Fruit fly (Drosophila melanogaster) whole organism, embryonic: ENCODE results near the gene RPA3.
A peak's percentile ranks its signal among the peaks of the same experiment; 100 is the strongest.

Experiments
- Adf1 ChIP-seq: fragments of 200-800 bp; sonication (Bioruptor generic); IDR thresholded peaks from 2 replicates; pipeline ENCODE4 v1.3.6; 2022; ENCODE audit warnings: missing biosample characterization, missing genetic modification characterization
- C15 ChIP-seq: fragments of 200-800 bp; sonication (Bioruptor generic); IDR thresholded peaks from 3 replicates; pipeline ENCODE4 v1.3.6; 2022; ENCODE audit warnings: missing biosample characterization, missing genetic modification characterization
- CG10274 ChIP-seq: fragments of 200-800 bp; sonication (Bioruptor generic); optimal IDR thresholded peaks from 3 replicates; lab custom pipeline; 2017; ENCODE audit warnings: missing biosample characterization, mild to moderate bottlenecking, missing genetic modification characterization
- CG10431 ChIP-seq: fragments of 200-800 bp; sonication (Bioruptor generic); optimal IDR thresholded peaks from 3 replicates; lab custom pipeline; 2018; ENCODE audit warnings: missing biosample characterization, mild to moderate bottlenecking, missing genetic modification characterization
- CG11398 ChIP-seq: fragments of 200-800 bp; sonication (Bioruptor generic); optimal IDR thresholded peaks from 2 replicates; lab custom pipeline; 2016; ENCODE audit warnings: missing biosample characterization, missing genetic modification characterization
- CG12155 ChIP-seq: fragments of 200-800 bp; sonication (Bioruptor generic); optimal IDR thresholded peaks from 3 replicates; lab custom pipeline; 2016; ENCODE audit warnings: missing biosample characterization, missing genetic modification characterization
- CG12391 ChIP-seq: fragments of 200-800 bp; sonication (Bioruptor generic); optimal IDR thresholded peaks from 3 replicates; lab custom pipeline; 2018; ENCODE audit warnings: missing biosample characterization, mild to moderate bottlenecking, missing genetic modification characterization, moderate library complexity
- CG12659 ChIP-seq: fragments of 200-800 bp; sonication (Bioruptor generic); optimal IDR thresholded peaks from 3 replicates; lab custom pipeline; 2017; ENCODE audit warnings: mild to moderate bottlenecking, missing biosample characterization, missing genetic modification reagents, missing genetic modification characterization
- CG14441 ChIP-seq: fragments of 200-800 bp; sonication (Bioruptor generic); IDR thresholded peaks from 2 replicates; pipeline ENCODE4 v1.3.6; 2022; ENCODE audit warnings: missing biosample characterization, missing genetic modification characterization
- CG15011 ChIP-seq: fragments of 200-800 bp; sonication (Bioruptor generic); optimal IDR thresholded peaks from 3 replicates; lab custom pipeline; 2018; ENCODE audit warnings: missing biosample characterization, mild to moderate bottlenecking, missing genetic modification characterization
- CG1529 ChIP-seq: fragments of 200-800 bp; sonication (Bioruptor generic); optimal IDR thresholded peaks from 3 replicates; lab custom pipeline; 2018; ENCODE audit warnings: missing biosample characterization, missing genetic modification characterization
- CG16779 ChIP-seq: fragments of 200-800 bp; sonication (Bioruptor generic); IDR thresholded peaks from 2 replicates; pipeline ENCODE4 v1.3.6; 2022; ENCODE audit warnings: missing biosample characterization, missing genetic modification characterization
- CG17361 ChIP-seq: fragments of 200-800 bp; sonication (Bioruptor generic); IDR thresholded peaks from 3 replicates; pipeline ENCODE4 v1.3.6; 2022; ENCODE audit warnings: missing biosample characterization, missing genetic modification characterization
- CG18262 ChIP-seq: fragments of 200-800 bp; optimal IDR thresholded peaks from 3 replicates; lab custom pipeline; 2019; ENCODE audit warnings: missing biosample characterization, mild to moderate bottlenecking, missing genetic modification characterization, moderate library complexity
- CG18476 ChIP-seq: fragments of 200-800 bp; sonication (Bioruptor generic); optimal IDR thresholded peaks from 2 replicates; lab custom pipeline; 2016; ENCODE audit warnings: missing biosample characterization, mild to moderate bottlenecking, missing genetic modification characterization
- CG31441 ChIP-seq: fragments of 200-800 bp; sonication (Bioruptor generic); IDR thresholded peaks from 2 replicates; pipeline ENCODE4 v1.3.6; 2022; ENCODE audit warnings: missing biosample characterization, missing genetic modification characterization
- CG3407 ChIP-seq: fragments of 200-800 bp; sonication (Bioruptor generic); optimal IDR thresholded peaks from 2 replicates; lab custom pipeline; 2018; ENCODE audit warnings: missing biosample characterization, mild to moderate bottlenecking, missing genetic modification characterization
- CG3995 ChIP-seq: fragments of 200-800 bp; sonication (Bioruptor generic); optimal IDR thresholded peaks from 3 replicates; lab custom pipeline; 2016; ENCODE audit warnings: missing biosample characterization, missing genetic modification characterization
- CG4820 ChIP-seq: fragments of 200-800 bp; sonication (Bioruptor generic); optimal IDR thresholded peaks from 3 replicates; lab custom pipeline; 2016; ENCODE audit warnings: missing biosample characterization, missing genetic modification characterization
- CG7987 ChIP-seq: fragments of 200-800 bp; sonication (Bioruptor generic); optimal IDR thresholded peaks from 2 replicates; lab custom pipeline; 2018; ENCODE audit warnings: missing biosample characterization, mild to moderate bottlenecking, missing genetic modification characterization, moderate library complexity
- CG9876 ChIP-seq: fragments of 200-800 bp; sonication (Bioruptor generic); optimal IDR thresholded peaks from 2 replicates; lab custom pipeline; 2016; ENCODE audit warnings: missing biosample characterization, missing genetic modification characterization
- Hr51 ChIP-seq, 2 experiments: fragments of 200-800 bp; sonication (Bioruptor generic); optimal IDR thresholded peaks; 2 replicates in 1 of 2; 3 replicates in 1 of 2; lab custom pipeline; 2016 to 2018; ENCODE audit warnings: missing biosample characterization in 2 of 2, missing genetic modification characterization in 2 of 2, mild to moderate bottlenecking in 1 of 2, moderate library complexity in 1 of 2
- Lhr ChIP-seq: fragments of 200-800 bp; sonication (Bioruptor generic); optimal IDR thresholded peaks from 3 replicates; lab custom pipeline; 2017; ENCODE audit warnings: mild to moderate bottlenecking, missing biosample characterization, missing genetic modification reagents, missing genetic modification characterization
- Nf-YA ChIP-seq: fragments of 200-800 bp; sonication (Bioruptor generic); IDR thresholded peaks from 2 replicates; pipeline ENCODE4 v1.3.6; 2022; ENCODE audit warnings: missing biosample characterization, missing genetic modification characterization
- Oli ChIP-seq: fragments of 200-800 bp; sonication (Bioruptor generic); optimal IDR thresholded peaks from 2 replicates; lab custom pipeline; 2018; ENCODE audit warnings: missing biosample characterization, mild to moderate bottlenecking, missing genetic modification characterization, moderate library complexity
- Opbp ChIP-seq: fragments of 200-800 bp; sonication (Bioruptor generic); IDR thresholded peaks from 3 replicates; pipeline ENCODE4 v1.3.6; 2022; ENCODE audit warnings: missing biosample characterization, missing genetic modification characterization; ENCODE audit not compliant: partially characterized antibody
- Pdp1 ChIP-seq, 2 experiments: fragments of 200-800 bp; sonication (Bioruptor generic); optimal IDR thresholded peaks; 3 replicates each; lab custom pipeline; 2016; ENCODE audit warnings: missing biosample characterization in 2 of 2, missing genetic modification characterization in 2 of 2, mild to moderate bottlenecking in 1 of 2, moderate library complexity in 1 of 2
- Sin3A ChIP-seq: fragments of >200 bp; optimal IDR thresholded peaks from 2 replicates; lab custom pipeline; 2018
- Spps ChIP-seq: fragments of 200-800 bp; sonication (Bioruptor generic); optimal IDR thresholded peaks from 2 replicates; lab custom pipeline; 2018; ENCODE audit warnings: missing biosample characterization, mild to moderate bottlenecking, missing genetic modification characterization
- Sry-δ ChIP-seq: fragments of 200-800 bp; sonication (Bioruptor generic); optimal IDR thresholded peaks from 2 replicates; lab custom pipeline; 2016; ENCODE audit warnings: missing biosample characterization, missing genetic modification characterization
- Trl ChIP-seq, 3 experiments: fragments of >200 bp in 2 of 3; fragments of 200-800 bp in 1 of 3; sonication (Bioruptor generic) in 1 of 3; optimal IDR thresholded peaks; 2 replicates in 1 of 3; 3 replicates in 2 of 3; lab custom pipeline; 2016 to 2017; ENCODE audit warnings: missing biosample characterization in 1 of 3, missing genetic modification characterization in 1 of 3
- ara ChIP-seq: fragments of 200-800 bp; sonication (Bioruptor generic); IDR thresholded peaks from 2 replicates; pipeline ENCODE4 v1.3.6; 2022; ENCODE audit warnings: missing biosample characterization, missing genetic modification characterization
- bab2 ChIP-seq: fragments of 200-800 bp; sonication (Bioruptor generic); optimal IDR thresholded peaks from 2 replicates; lab custom pipeline; 2016; ENCODE audit warnings: missing biosample characterization, missing genetic modification characterization
- bcd ChIP-seq: fragments of 200-800 bp; sonication (Bioruptor generic); optimal IDR thresholded peaks from 2 replicates; lab custom pipeline; 2017; ENCODE audit warnings: missing biosample characterization, mild to moderate bottlenecking, missing genetic modification characterization
- cg ChIP-seq: fragments of 200-800 bp; sonication (Bioruptor generic); optimal IDR thresholded peaks from 3 replicates; lab custom pipeline; 2019; ENCODE audit warnings: missing biosample characterization, mild to moderate bottlenecking, missing genetic modification characterization, moderate library complexity
- chn ChIP-seq: fragments of 200-800 bp; sonication (Bioruptor generic); optimal IDR thresholded peaks from 2 replicates; lab custom pipeline; 2016; ENCODE audit warnings: missing biosample characterization, missing genetic modification characterization
- dan ChIP-seq: fragments of 200-800 bp; sonication (Bioruptor generic); IDR thresholded peaks from 2 replicates; pipeline ENCODE4 v1.3.6; 2022; ENCODE audit warnings: missing biosample characterization, missing genetic modification characterization
- disco-r ChIP-seq: fragments of 200-800 bp; sonication (Bioruptor generic); optimal IDR thresholded peaks from 2 replicates; lab custom pipeline; 2016; ENCODE audit warnings: missing biosample characterization, missing genetic modification characterization
- dmrt99B ChIP-seq: fragments of 200-800 bp; sonication (Bioruptor generic); optimal IDR thresholded peaks from 2 replicates; lab custom pipeline; 2018; ENCODE audit warnings: missing biosample characterization, mild to moderate bottlenecking, missing genetic modification characterization, moderate library complexity
- ftz-f1 ChIP-seq: fragments of 200-800 bp; sonication (Bioruptor generic); optimal IDR thresholded peaks from 2 replicates; lab custom pipeline; 2016; ENCODE audit warnings: missing biosample characterization, missing genetic modification characterization
- jigr1 ChIP-seq: fragments of 200-800 bp; sonication (Bioruptor generic); IDR thresholded peaks from 3 replicates; pipeline ENCODE4 v1.3.6; 2022; ENCODE audit warnings: missing biosample characterization, missing genetic modification characterization
- knrl ChIP-seq: fragments of 200-800 bp; sonication (Bioruptor generic); IDR thresholded peaks from 3 replicates; pipeline ENCODE4 v1.3.6; 2022; ENCODE audit warnings: missing biosample characterization, missing genetic modification characterization; ENCODE audit not compliant: partially characterized antibody
- lilli ChIP-seq: fragments of 200-800 bp; sonication (Bioruptor generic); optimal IDR thresholded peaks from 3 replicates; lab custom pipeline; 2016; ENCODE audit warnings: missing biosample characterization, missing genetic modification characterization
- lmd ChIP-seq: fragments of 200-800 bp; sonication (Bioruptor generic); IDR thresholded peaks from 2 replicates; pipeline ENCODE4 v1.3.6; 2022; ENCODE audit warnings: missing biosample characterization, missing genetic modification characterization
- mam ChIP-seq: fragments of 200-800 bp; sonication (Bioruptor generic); optimal IDR thresholded peaks from 3 replicates; lab custom pipeline; 2016; ENCODE audit warnings: missing biosample characterization, missing genetic modification characterization
- pho ChIP-seq: fragments of 200-800 bp; sonication (Bioruptor generic); optimal IDR thresholded peaks from 2 replicates; lab custom pipeline; 2016; ENCODE audit warnings: missing biosample characterization, missing genetic modification characterization
- row ChIP-seq: fragments of 200-800 bp; sonication (Bioruptor generic); IDR thresholded peaks from 3 replicates; pipeline ENCODE4 v1.3.6; 2022; ENCODE audit warnings: missing biosample characterization, missing genetic modification characterization
- sens ChIP-seq: fragments of 200-800 bp; sonication (Bioruptor generic); peaks from one replicate; lab custom pipeline; 2016; ENCODE audit warnings: missing biosample characterization, missing genetic modification characterization
- sens-2 ChIP-seq: fragments of 200-800 bp; sonication (Bioruptor generic); IDR thresholded peaks from 2 replicates; pipeline ENCODE4 v1.3.6; 2022; ENCODE audit warnings: missing biosample characterization, missing genetic modification characterization
- shn ChIP-seq: fragments of 200-800 bp; sonication (Bioruptor generic); optimal IDR thresholded peaks from 3 replicates; lab custom pipeline; 2016; ENCODE audit warnings: missing biosample characterization, missing genetic modification characterization
- trh ChIP-seq: fragments of 200-800 bp; sonication (Bioruptor generic); optimal IDR thresholded peaks from 2 replicates; lab custom pipeline; 2016; ENCODE audit warnings: missing biosample characterization, missing genetic modification characterization
- ttk ChIP-seq: fragments of 200-800 bp; sonication (Bioruptor generic); IDR thresholded peaks from 2 replicates; pipeline ENCODE4 v2.1.2; 2022; ENCODE audit warnings: missing biosample characterization, missing genetic modification characterization

The RPA3 gene

dm6 chrX:11659080-11659479 lies 43.4 kb upstream of the RPA3 start (continued):
- TF ChIP-seq Spps (tag; lab: Kevin White, UChicago): peak; percentile 33
- TF ChIP-seq Lhr (GFP tag; lab: Kevin White, UChicago): no peak
- TF ChIP-seq disco-r (GFP tag; lab: Kevin White, UChicago): no peak
- TF ChIP-seq CG15011: no peak
- no peak for TF ChIP-seq mam (GFP tag; lab: Kevin White, UChicago)
- peak; percentile 77 for TF ChIP-seq Oli (tag; lab: Kevin White, UChicago)
- TF ChIP-seq CG1529 (GFP tag; lab: Kevin White, UChicago): peak; percentile 38
- no peak for TF ChIP-seq cg (GFP tag; lab: Kevin White, UChicago)
- no peak for TF ChIP-seq CG10274
- TF ChIP-seq C15: no peak
- TF ChIP-seq CG11398 (GFP tag; lab: Kevin White, UChicago): no peak
- no peak; the same call in none of the 2 replicates for TF ChIP-seq CG31441 (GFP tag; lab: Robert Waterston, UW)
- peak; percentile 52; the same call in 2 of the 3 replicates for TF ChIP-seq CG17361 (GFP tag; lab: Robert Waterston, UW)
- peak; percentile 37 for TF ChIP-seq CG4820 (GFP tag; lab: Kevin White, UChicago)
- no peak for TF ChIP-seq Sry-δ
- peak; percentile 41; the same call in 1 of the 2 replicates for TF ChIP-seq ara (GFP tag; lab: Robert Waterston, UW)
- TF ChIP-seq CG12155 (GFP tag; lab: Kevin White, UChicago): no peak
- TF ChIP-seq Adf1: no peak
- no peak for TF ChIP-seq CG18476 (GFP tag; lab: Kevin White, UChicago)
- peak; percentile 80 for TF ChIP-seq dmrt99B (tag; lab: Kevin White, UChicago)
- TF ChIP-seq Sin3A (lab: Kevin White, UChicago): no peak
- no peak for TF ChIP-seq Nf-YA (GFP tag; lab: Robert Waterston, UW)
- TF ChIP-seq CG9876: no peak
- TF ChIP-seq Hr51 (GFP tag; optimal IDR thresholded peaks at IDR 0.05; lab: Kevin White, UChicago): peak in 1 of 2 experiments; percentile 75
- peak; percentile 60 for TF ChIP-seq CG12391 (tag; lab: Kevin White, UChicago)
- peak; percentile 49 for TF ChIP-seq bcd (GFP tag; lab: Kevin White, UChicago)
- peak; percentile 63 for TF ChIP-seq lmd (GFP tag; lab: Robert Waterston, UW)
- TF ChIP-seq CG3407 (GFP tag; lab: Kevin White, UChicago): peak; percentile 20
- peak; percentile 2 for TF ChIP-seq CG10431 (GFP tag; lab: Kevin White, UChicago)
- peak; percentile 33 for TF ChIP-seq CG12659 (GFP tag; lab: Kevin White, UChicago)
- no peak for TF ChIP-seq CG3995 (GFP tag; lab: Kevin White, UChicago)
- TF ChIP-seq sens (GFP tag; lab: Kevin White, UChicago): no peak
- no peak for TF ChIP-seq Trl (optimal IDR thresholded peaks at IDR 0.05; lab: Kevin White, UChicago)
- TF ChIP-seq Trl (GFP tag; optimal IDR thresholded peaks at IDR 0.05; lab: Kevin White, UChicago): no peak
- TF ChIP-seq CG16779 (GFP tag; lab: Robert Waterston, UW): no peak
- peak; percentile 52 for TF ChIP-seq row (GFP tag; lab: Robert Waterston, UW)
- no peak for TF ChIP-seq ftz-f1
- TF ChIP-seq CG7987 (GFP tag; lab: Kevin White, UChicago): no peak
- TF ChIP-seq Opbp (GFP tag; lab: Robert Waterston, UW): no peak
- 0 out of 2 replicates have a peak, but pooled peaks have one; percentile 18 for TF ChIP-seq CG14441 (GFP tag; lab: Robert Waterston, UW)
- TF ChIP-seq trh (GFP tag; lab: Kevin White, UChicago): no peak
- TF ChIP-seq bab2: no peak
- TF ChIP-seq lilli (GFP tag; lab: Kevin White, UChicago): no peak
- no peak for TF ChIP-seq Pdp1 (GFP tag; optimal IDR thresholded peaks at IDR 0.05; lab: Kevin White, UChicago)
- TF ChIP-seq chn (GFP tag; lab: Kevin White, UChicago): no peak
- peak; percentile 55 for TF ChIP-seq CG18262
- no peak for TF ChIP-seq shn (GFP tag; lab: Kevin White, UChicago)
- TF ChIP-seq dan: no peak
- no peak for TF ChIP-seq sens-2
- TF ChIP-seq jigr1 (GFP tag; lab: Robert Waterston, UW): peak; percentile 42; the same call in 1 of the 3 replicates
- TF ChIP-seq ttk (GFP tag; lab: Robert Waterston, UW): peak; percentile 68
- no peak for TF ChIP-seq knrl (GFP tag; lab: Robert Waterston, UW)
- TF ChIP-seq pho (GFP tag; lab: Kevin White, UChicago): no peak
